Worm (Caenorhabditis elegans) whole organism, dauer: ENCODE data around the gene Y10G11A.1.
"Not testable (repeated sequence)": the region's sequence is repeated elsewhere in the genome, so short reads cannot be mapped to it uniquely, and the experiment has no call there.

ENCODE experiments used
- unc-62 ChIP-seq: sonication (generic microtip); optimal IDR thresholded peaks from 2 replicates; lab custom pipeline; 2017; ENCODE audit warnings: missing biosample characterization, missing genetic modification reagents, missing genetic modification characterization

Gene Y10G11A.1

ce11 chrIV:16400412-16401381 is 23.7 kb upstream of the Y10G11A.1 start:
- TF ChIP-seq unc-62 (GFP tag; lab: Kevin White, UChicago) = no peak

- no peak for TF ChIP-seq unc-62 (GFP tag; lab: Kevin White, UChicago)
Observed at ce11 chrIV:16401428-16401827, 23.0 kb upstream of the Y10G11A.1 start.

DNA sequence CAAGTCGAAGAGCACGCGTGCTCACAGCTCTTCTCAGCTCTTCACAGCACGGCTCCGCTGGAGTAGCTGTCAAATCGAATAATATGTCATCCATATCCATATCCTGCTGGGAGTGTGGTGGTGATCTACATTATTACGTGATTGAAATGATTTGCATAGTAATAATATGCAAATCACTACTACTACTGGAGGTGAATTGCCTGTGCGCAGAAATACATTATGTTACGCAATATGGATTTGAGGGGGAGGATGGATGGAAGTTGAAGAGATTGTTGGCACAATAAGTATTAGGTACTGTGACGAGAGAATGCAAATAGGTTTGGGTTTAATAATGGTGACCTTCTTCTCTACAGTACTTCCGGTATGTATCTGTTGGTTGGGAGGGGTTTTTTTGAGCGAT is 21.2 kb upstream of the Y10G11A.1 start:
- TF ChIP-seq unc-62 (GFP tag; lab: Kevin White, UChicago) = no peak

- no peak for TF ChIP-seq unc-62 (GFP tag; lab: Kevin White, UChicago)
Observed at ce11 chrIV:16407800-16408199, 16.6 kb upstream of the Y10G11A.1 start.

- no peak for TF ChIP-seq unc-62 (GFP tag; lab: Kevin White, UChicago)
Observed at ce11 chrIV:16410078-16410636, 14.3 kb upstream of the Y10G11A.1 start.

- TF ChIP-seq unc-62 (GFP tag; lab: Kevin White, UChicago) = no peak
Observed at ce11 chrIV:16411713-16412112, 12.7 kb upstream of the Y10G11A.1 start, which contains the start of gene Y65A5A.2. TSS of gene Y65A5A.2 (plus strand) at chrIV:16412020.

- TF ChIP-seq unc-62 (GFP tag; lab: Kevin White, UChicago) = no peak
Observed at ce11 chrIV:16415100-16415973, 9.1 kb upstream of the Y10G11A.1 start.

DNA sequence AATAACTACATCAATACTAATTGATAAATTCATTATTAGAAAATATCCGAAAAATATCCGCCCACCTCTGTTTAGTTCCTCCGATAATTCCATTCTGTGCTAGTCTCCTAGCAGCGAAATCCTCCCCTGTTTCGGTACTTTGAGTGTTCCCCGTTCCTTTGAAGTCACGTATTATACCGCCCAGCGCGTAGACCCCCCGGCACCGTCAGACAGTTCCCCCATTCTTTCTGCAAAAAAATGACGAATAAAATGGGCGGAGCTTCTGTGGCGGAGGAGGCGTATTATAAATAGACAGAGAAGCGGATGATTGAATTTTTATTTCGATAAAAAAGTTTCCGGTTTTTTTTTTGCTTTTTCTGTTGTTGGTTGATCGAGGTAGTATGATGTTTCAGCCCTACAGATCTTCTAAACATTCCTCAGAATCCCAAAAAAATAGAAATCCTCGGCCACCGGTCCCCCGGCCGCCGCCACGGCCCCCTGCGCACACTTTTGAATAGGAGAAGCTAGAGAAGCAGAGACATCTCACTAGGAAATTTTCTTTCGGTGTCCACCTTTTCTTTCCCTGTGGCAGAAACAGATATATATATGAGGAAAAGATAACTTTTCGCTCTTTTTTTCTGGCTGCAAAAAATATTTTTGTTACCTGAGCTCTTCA is 2.4 kb upstream of the Y10G11A.1 start:
- TF ChIP-seq unc-62 (GFP tag; lab: Kevin White, UChicago) = no peak

- TF ChIP-seq unc-62 (GFP tag; lab: Kevin White, UChicago) = no peak
Observed at ce11 chrIV:16431929-16432328, 7.5 kb downstream of the Y10G11A.1 start, which contains the start of gene dlc-3. TSS of gene dlc-3 (plus strand) at chrIV:16432229.

DNA sequence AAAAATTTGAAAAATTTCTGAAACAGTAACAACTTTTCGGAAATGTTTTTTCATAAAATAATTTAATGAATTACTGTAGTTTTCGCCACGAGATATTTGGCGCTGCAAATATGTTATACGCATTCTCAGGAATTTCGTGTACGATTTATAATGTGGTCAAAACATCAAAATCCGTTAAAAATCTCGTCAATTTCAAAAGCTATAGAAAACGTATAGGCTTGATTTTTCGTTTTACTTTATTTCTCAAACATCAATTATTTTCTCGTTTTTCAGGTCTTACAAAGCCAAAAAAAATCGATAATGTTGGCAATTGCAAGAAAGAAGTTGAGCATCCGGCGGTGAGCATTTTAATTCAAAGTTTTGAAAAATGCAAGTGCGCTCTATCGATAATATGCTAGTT is 18.5 kb downstream of the Y10G11A.1 start, which contains the start of gene dlc-4:
Gene dlc-4, plus strand, starts transcription at position 301 of the 400 bp plus-strand sequence.
- no peak for TF ChIP-seq unc-62 (GFP tag; lab: Kevin White, UChicago)

ce11 chrIV:16446664-16447063 is 22.2 kb downstream of the Y10G11A.1 start:
- TF ChIP-seq unc-62 (GFP tag; lab: Kevin White, UChicago) = no peak

ce11 chrIV:16470888-16471287 is 46.5 kb downstream of the Y10G11A.1 start, which contains the start of gene VY10G11R.1:
TSS of gene VY10G11R.1 (minus strand) at chrIV:16470988.
- TF ChIP-seq unc-62 (GFP tag; lab: Kevin White, UChicago) = not testable (repeated sequence)

DNA sequence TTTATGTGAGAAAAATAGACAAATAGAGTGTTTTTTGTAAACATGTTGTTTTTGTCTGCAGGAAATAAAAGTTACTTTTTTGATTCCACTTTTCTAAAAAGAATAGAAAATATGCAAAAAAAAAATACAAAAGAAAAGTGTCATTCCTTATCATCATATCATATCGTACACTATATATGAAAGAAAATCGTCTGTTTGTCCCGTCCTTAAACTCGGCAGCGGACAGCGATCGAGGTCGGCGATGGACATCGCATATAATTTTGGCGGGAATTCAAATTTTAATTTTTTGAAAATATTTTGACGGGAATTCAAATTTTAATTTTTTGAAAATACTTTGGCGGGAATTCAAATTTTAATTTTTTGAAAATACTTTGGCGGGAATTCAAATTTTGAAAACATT is 47.1 kb downstream of the Y10G11A.1 start:
- no peak for TF ChIP-seq unc-62 (GFP tag; lab: Kevin White, UChicago)

DNA sequence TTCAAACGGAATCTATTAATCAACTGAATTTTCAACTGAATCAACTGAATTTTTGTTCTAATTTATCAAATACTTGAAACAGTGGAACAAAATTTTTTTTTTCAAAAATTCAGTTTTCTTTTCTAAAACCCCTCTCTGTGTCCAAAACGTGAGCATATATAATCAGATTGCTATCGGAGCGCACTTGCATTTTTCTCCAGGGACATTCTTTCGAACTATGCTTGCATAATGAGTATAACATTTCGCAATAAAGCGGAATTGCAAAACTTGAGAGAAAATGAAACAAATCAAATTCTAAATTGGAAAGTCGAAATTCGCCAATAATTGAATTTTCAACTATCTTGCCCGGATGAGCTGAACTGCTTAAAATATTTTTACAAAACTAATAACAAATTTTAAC is 51.6 kb downstream of the Y10G11A.1 start:
- no peak for TF ChIP-seq unc-62 (GFP tag; lab: Kevin White, UChicago)

ce11 chrIV:16477169-16477568 is 52.7 kb downstream of the Y10G11A.1 start, which contains the start of gene Y51H4A.1:
TSS of gene Y51H4A.1 (minus strand) at chrIV:16477295.
- TF ChIP-seq unc-62 (GFP tag; lab: Kevin White, UChicago) = no peak
